Worm (Caenorhabditis elegans) whole organism, L4 larva: ENCODE measurements around the gene Y55F3AM.11.

ENCODE experiments used
- D1046.2 ChIP-seq: fragments of 200-800 bp; sonication (Bioruptor generic); IDR thresholded peaks from 2 replicates; pipeline ENCODE4 v1.3.6; 2022; ENCODE audit warnings: missing genetic modification characterization, missing compliant biosample characterization
- F10B5.3 ChIP-seq: sonication (generic microtip); optimal IDR thresholded peaks from 2 replicates; lab custom pipeline; 2016; ENCODE audit warnings: mild to moderate bottlenecking, missing genetic modification characterization, missing compliant biosample characterization
- F26F4.8 ChIP-seq: fragments of 200-800 bp; sonication (Bioruptor generic); conservative IDR thresholded peaks from 2 replicates; pipeline ENCODE4 v1.3.6; 2022; ENCODE audit warnings: missing genetic modification characterization, missing compliant biosample characterization
- F49E8.2 ChIP-seq: sonication (generic microtip); optimal IDR thresholded peaks from 2 replicates; lab custom pipeline; 2016; ENCODE audit warnings: missing compliant biosample characterization, mild to moderate bottlenecking, missing genetic modification characterization, borderline replicate concordance
- Y105C5A.15 ChIP-seq: fragments of 200-800 bp; sonication (Bioruptor generic); IDR thresholded peaks from 2 replicates; pipeline ENCODE4 v1.3.6; 2022; ENCODE audit warnings: missing genetic modification characterization, missing compliant biosample characterization
- Y48G9A.11 ChIP-seq: fragments of 200-800 bp; sonication (Bioruptor generic); IDR thresholded peaks from 2 replicates; pipeline ENCODE4 v1.3.6; 2022; ENCODE audit warnings: missing genetic modification reagents, missing genetic modification characterization, missing compliant biosample characterization
- aha-1 ChIP-seq: fragments of 150-350 bp; peaks from one replicate; lab custom pipeline; 2014; ENCODE audit warnings: missing biosample characterization, missing genetic modification characterization
- ama-1 ChIP-seq: fragments of 150-350 bp; optimal IDR thresholded peaks from 2 replicates; lab custom pipeline; 2014; ENCODE audit warnings: inconsistent platforms, mixed read lengths
- arid-1 ChIP-seq: fragments of 200-800 bp; sonication (Bioruptor generic); conservative IDR thresholded peaks from 2 replicates; pipeline ENCODE4 v1.3.6; 2022; ENCODE audit warnings: missing genetic modification reagents, missing genetic modification characterization, missing compliant biosample characterization
- ceh-20 ChIP-seq: fragments of 200-800 bp; sonication (Bioruptor generic); IDR thresholded peaks from 2 replicates; pipeline ENCODE4 v1.3.6; 2022; ENCODE audit warnings: missing genetic modification reagents, missing genetic modification characterization, missing compliant biosample characterization
- ceh-32 ChIP-seq: sonication (generic microtip); optimal IDR thresholded peaks from 2 replicates; lab custom pipeline; 2016; ENCODE audit warnings: mild to moderate bottlenecking, missing genetic modification characterization, missing compliant biosample characterization; ENCODE audit not compliant: poor library complexity
- ceh-62 ChIP-seq: sonication (generic microtip); optimal IDR thresholded peaks from 2 replicates; lab custom pipeline; 2017; ENCODE audit warnings: missing biosample characterization, missing genetic modification characterization
- ceh-82 ChIP-seq: sonication (generic microtip); optimal IDR thresholded peaks from 2 replicates; lab custom pipeline; 2017; ENCODE audit warnings: missing biosample characterization, missing genetic modification characterization
- daf-19 ChIP-seq: fragments of 200-800 bp; sonication (Bioruptor generic); conservative IDR thresholded peaks from 2 replicates; pipeline ENCODE4 v1.3.6; 2022; ENCODE audit warnings: missing genetic modification characterization, missing compliant biosample characterization
- daf-8 ChIP-seq: fragments of 200-800 bp; sonication (Bioruptor generic); IDR thresholded peaks from 2 replicates; pipeline ENCODE4 v1.3.6; 2022; ENCODE audit warnings: missing genetic modification characterization, missing compliant biosample characterization
- dmd-8 ChIP-seq: fragments of 200-800 bp; sonication (Bioruptor generic); IDR thresholded peaks from 2 replicates; pipeline ENCODE4 v1.3.6; 2022; ENCODE audit warnings: missing genetic modification characterization, missing compliant biosample characterization
- dmd-9 ChIP-seq: fragments of 200-800 bp; sonication (Bioruptor generic); IDR thresholded peaks from 2 replicates; pipeline ENCODE4 v1.3.6; 2022; ENCODE audit warnings: missing genetic modification reagents, missing genetic modification characterization, missing compliant biosample characterization
- dpl-1 ChIP-seq: fragments of 150-350 bp; optimal IDR thresholded peaks from 2 replicates; lab custom pipeline; 2014; ENCODE audit warnings: missing biosample characterization, missing genetic modification reagents, missing genetic modification characterization
- dve-1 ChIP-seq: sonication (generic microtip); optimal IDR thresholded peaks from 2 replicates; lab custom pipeline; 2017; ENCODE audit warnings: antibody characterized with exemption, mild to moderate bottlenecking, missing genetic modification characterization, missing compliant biosample characterization; ENCODE audit not compliant: insufficient read depth
- egl-27 ChIP-seq: sonication (generic microtip); optimal IDR thresholded peaks from 3 replicates; lab custom pipeline; 2017; ENCODE audit warnings: missing biosample characterization, missing genetic modification reagents, missing genetic modification characterization
- egl-43 ChIP-seq: fragments of 200-800 bp; sonication (Bioruptor generic); IDR thresholded peaks from 2 replicates; pipeline ENCODE4 v1.3.6; 2022; ENCODE audit warnings: missing genetic modification reagents, missing genetic modification characterization, missing compliant biosample characterization
- fos-1 ChIP-seq: fragments of 150-350 bp; optimal IDR thresholded peaks from 2 replicates; lab custom pipeline; 2014; ENCODE audit warnings: missing biosample characterization, missing genetic modification characterization
- hlh-11 ChIP-seq: fragments of 200-800 bp; sonication (Bioruptor generic); optimal IDR thresholded peaks from 2 replicates; lab custom pipeline; 2018; ENCODE audit warnings: mild to moderate bottlenecking, missing genetic modification characterization, missing compliant biosample characterization
- hmg-1.1 ChIP-seq: fragments of 200-800 bp; sonication (Bioruptor generic); IDR thresholded peaks from 2 replicates; pipeline ENCODE4 v1.3.6; 2022; ENCODE audit warnings: missing genetic modification reagents, missing genetic modification characterization, missing compliant biosample characterization
- jun-1 ChIP-seq: fragments of 150-350 bp; optimal IDR thresholded peaks from 2 replicates; lab custom pipeline; 2014; ENCODE audit warnings: missing biosample characterization, missing genetic modification reagents, missing genetic modification characterization
- lim-7 ChIP-seq: fragments of 200-800 bp; sonication (Bioruptor generic); IDR thresholded peaks from 2 replicates; pipeline ENCODE4 v1.3.6; 2022; ENCODE audit warnings: missing genetic modification characterization, missing compliant biosample characterization
- lin-1 ChIP-seq: fragments of 200-800 bp; sonication (Bioruptor generic); IDR thresholded peaks from 2 replicates; pipeline ENCODE4 v1.3.6; 2022; ENCODE audit warnings: missing genetic modification reagents, missing genetic modification characterization, missing compliant biosample characterization
- lin-39 ChIP-seq: fragments of 150-350 bp; optimal IDR thresholded peaks from 2 replicates; lab custom pipeline; 2014; ENCODE audit warnings: missing biosample characterization, missing genetic modification reagents, missing genetic modification characterization
- lir-3 ChIP-seq: sonication (generic microtip); optimal IDR thresholded peaks from 2 replicates; lab custom pipeline; 2016; ENCODE audit warnings: mild to moderate bottlenecking, missing genetic modification characterization, missing compliant biosample characterization
- lsy-2 ChIP-seq, 2 experiments: fragments of 150-350 bp in 1 of 2; sonication (generic microtip) in 1 of 2; optimal IDR thresholded peaks; 2 replicates each; lab custom pipeline; 2014 to 2017; ENCODE audit warnings: missing biosample characterization in 2 of 2, missing genetic modification characterization in 2 of 2
- madf-5 ChIP-seq, 2 experiments: fragments of 200-800 bp; sonication (Bioruptor generic); IDR thresholded peaks; 2 replicates each; pipeline ENCODE4 v1.3.6; 2022; ENCODE audit warnings: missing compliant biosample characterization in 2 of 2, missing genetic modification characterization in 2 of 2
- madf-9 ChIP-seq: fragments of 200-800 bp; sonication (Bioruptor generic); conservative IDR thresholded peaks from 2 replicates; pipeline ENCODE4 v1.3.6; 2022; ENCODE audit warnings: missing genetic modification reagents, missing genetic modification characterization, missing compliant biosample characterization
- mdl-1 ChIP-seq, 2 experiments: fragments of 150-350 bp in 1 of 2; sonication (generic microtip) in 1 of 2; optimal IDR thresholded peaks; 2 replicates each; lab custom pipeline; 2014 to 2017; ENCODE audit warnings: missing biosample characterization in 2 of 2, missing genetic modification characterization in 2 of 2
- mdt-29 ChIP-seq: fragments of 200-800 bp; sonication (Bioruptor generic); IDR thresholded peaks from 2 replicates; pipeline ENCODE4 v1.3.6; 2022; ENCODE audit warnings: missing genetic modification reagents, missing genetic modification characterization, missing compliant biosample characterization
- mxl-2 ChIP-seq: fragments of 200-800 bp; sonication (Bioruptor generic); conservative IDR thresholded peaks from 2 replicates; pipeline ENCODE4 v1.3.6; 2022; ENCODE audit warnings: missing genetic modification reagents, missing genetic modification characterization, missing compliant biosample characterization
- mxl-3 ChIP-seq: fragments of 200-800 bp; sonication (Bioruptor generic); optimal IDR thresholded peaks from 2 replicates; lab custom pipeline; 2018; ENCODE audit warnings: mild to moderate bottlenecking, missing genetic modification characterization, missing compliant biosample characterization
- nhr-102 ChIP-seq: sonication (generic microtip); optimal IDR thresholded peaks from 2 replicates; lab custom pipeline; 2016; ENCODE audit warnings: mild to moderate bottlenecking, missing genetic modification characterization, moderate library complexity, missing compliant biosample characterization
- nhr-11 ChIP-seq: fragments of 150-350 bp; optimal IDR thresholded peaks from 2 replicates; lab custom pipeline; 2014; ENCODE audit warnings: missing biosample characterization, missing genetic modification characterization
- nhr-77 ChIP-seq: fragments of 150-350 bp; optimal IDR thresholded peaks from 2 replicates; lab custom pipeline; 2014; ENCODE audit warnings: missing biosample characterization, missing genetic modification characterization
- php-3 ChIP-seq: fragments of 200-800 bp; sonication (Bioruptor generic); IDR thresholded peaks from 2 replicates; pipeline ENCODE4 v1.3.6; 2022; ENCODE audit warnings: missing genetic modification reagents, missing genetic modification characterization, missing compliant biosample characterization
- rbr-2 ChIP-seq: sonication (generic microtip); optimal IDR thresholded peaks from 2 replicates; lab custom pipeline; 2016; ENCODE audit warnings: missing genotype, missing genetic modification characterization, missing compliant biosample characterization
- sdz-12 ChIP-seq: fragments of 200-800 bp; sonication (Bioruptor generic); optimal IDR thresholded peaks from 2 replicates; lab custom pipeline; 2018; ENCODE audit warnings: mild to moderate bottlenecking, missing genetic modification characterization, missing compliant biosample characterization
- set-16 ChIP-seq: fragments of 200-800 bp; sonication (Bioruptor generic); IDR thresholded peaks from 2 replicates; pipeline ENCODE4 v1.3.6; 2022; ENCODE audit warnings: missing genetic modification reagents, missing genetic modification characterization, missing compliant biosample characterization
- skn-1 ChIP-seq: fragments of 150-350 bp; optimal IDR thresholded peaks from 2 replicates; lab custom pipeline; 2014; ENCODE audit warnings: missing biosample characterization, missing genetic modification characterization
- snpc-1.2 ChIP-seq: fragments of 200-800 bp; sonication (Bioruptor generic); IDR thresholded peaks from 2 replicates; pipeline ENCODE4 v1.3.6; 2022; ENCODE audit warnings: missing genetic modification reagents, missing genetic modification characterization, missing compliant biosample characterization
- spr-1 ChIP-seq: sonication (generic microtip); optimal IDR thresholded peaks from 2 replicates; lab custom pipeline; 2016; ENCODE audit warnings: mild to moderate bottlenecking, missing genetic modification characterization, missing compliant biosample characterization
- tag-97 ChIP-seq: fragments of 200-800 bp; sonication (Bioruptor generic); IDR thresholded peaks from 2 replicates; pipeline ENCODE4 v1.3.6; 2022; ENCODE audit warnings: missing genetic modification characterization, missing compliant biosample characterization
- tra-1 ChIP-seq: fragments of 200-800 bp; sonication (Bioruptor generic); IDR thresholded peaks from 2 replicates; pipeline ENCODE4 v1.3.6; 2022; ENCODE audit warnings: missing genetic modification reagents, missing genetic modification characterization, missing compliant biosample characterization
- unc-62 ChIP-seq, 3 experiments: fragments of 150-350 bp in 1 of 3; sonication (generic microtip); optimal IDR thresholded peaks in 2 of 3; peaks in 1 of 3; 1 replicate in 1 of 3; 2 replicates in 2 of 3; lab custom pipeline; 2014 to 2017; ENCODE audit warnings: missing biosample characterization in 3 of 3, missing genetic modification characterization in 3 of 3, missing genetic modification reagents in 3 of 3, missing genotype in 1 of 3
- vab-7 ChIP-seq: fragments of 200-800 bp; sonication (Bioruptor generic); IDR thresholded peaks from 2 replicates; pipeline ENCODE4 v1.3.6; 2022; ENCODE audit warnings: missing genetic modification reagents, missing genetic modification characterization, missing compliant biosample characterization
- zfp-2 ChIP-seq: sonication (generic microtip); optimal IDR thresholded peaks from 2 replicates; lab custom pipeline; 2016; ENCODE audit warnings: mild to moderate bottlenecking, missing genetic modification characterization, missing compliant biosample characterization
- zip-11 ChIP-seq: fragments of 200-800 bp; sonication (Bioruptor generic); IDR thresholded peaks from 2 replicates; pipeline ENCODE4 v1.3.6; 2022; ENCODE audit warnings: missing genetic modification characterization, missing compliant biosample characterization

Y55F3AM.11 gene

ce11 chrIV:1065569-1065968 is 21.4 kb upstream of the Y55F3AM.11 start (continued):
- TF ChIP-seq zfp-2 (no peak), php-3 (GFP tag; lab: Robert Waterston, UW) (no peak), mdt-29 (GFP tag; lab: Robert Waterston, UW) (no peak), dmd-8 (no peak), mxl-2 (GFP tag; lab: Robert Waterston, UW) (no peak), set-16 (peak; percentile 74), F26F4.8 (GFP tag; lab: Robert Waterston, UW) (no peak), ceh-62 (tag; lab: Kevin White, UChicago) (no peak), jun-1 (tag; lab: Kevin White, UChicago) (no peak), nhr-11 (tag; lab: Kevin White, UChicago) (peak; percentile 15), dmd-9 (GFP tag; lab: Robert Waterston, UW) (no peak), egl-27 (no peak), spr-1 (tag; lab: Kevin White, UChicago) (no peak), lin-1 (GFP tag; lab: Robert Waterston, UW) (no peak), unc-62 (GFP tag; optimal IDR thresholded peaks at IDR 0.05 in 1 of 2; lab: Kevin White, UChicago) (no peak), unc-62 (tag; optimal IDR thresholded peaks at IDR 0.05; lab: Kevin White, UChicago) (no peak), tra-1 (no peak), lir-3 (tag; lab: Kevin White, UChicago) (no peak), fos-1 (tag; lab: Kevin White, UChicago) (no peak), nhr-77 (tag; lab: Kevin White, UChicago) (no peak), sdz-12 (GFP tag; lab: Kevin White, UChicago) (no peak), F49E8.2 (tag; lab: Kevin White, UChicago) (no peak), ama-1 (lab: Kevin White, UChicago) (no peak), D1046.2 (GFP tag; lab: Robert Waterston, UW) (no peak), Y48G9A.11 (GFP tag; lab: Robert Waterston, UW) (no peak), madf-9 (peak; percentile 48; the same call in 1 of the 2 replicates), nhr-102 (tag; lab: Kevin White, UChicago) (peak; percentile 31), madf-5 (GFP tag; IDR thresholded peaks at IDR 0.05; lab: Robert Waterston, UW) (0 out of 4 replicates have a peak, but pooled peaks of 1 of the 2 experiments have one; percentile 17), ceh-82 (tag; lab: Kevin White, UChicago) (no peak), lin-39 (tag; lab: Kevin White, UChicago) (no peak), tag-97 (GFP tag; lab: Robert Waterston, UW) (no peak), ceh-20 (GFP tag; lab: Robert Waterston, UW) (no peak), zip-11 (GFP tag; lab: Robert Waterston, UW) (no peak), snpc-1.2 (no peak), rbr-2 (tag; lab: Kevin White, UChicago) (no peak), daf-8 (GFP tag; lab: Robert Waterston, UW) (no peak), arid-1 (no peak), egl-43 (GFP tag; lab: Robert Waterston, UW) (0 out of 2 replicates have a peak, but pooled peaks have one; percentile 47), hmg-1.1 (GFP tag; lab: Robert Waterston, UW) (no peak), dpl-1 (no peak), aha-1 (tag; lab: Kevin White, UChicago) (no peak), mdl-1 (tag; optimal IDR thresholded peaks at IDR 0.05; lab: Kevin White, UChicago) (no peak), dve-1 (tag; lab: Kevin White, UChicago) (peak; percentile 76), skn-1 (tag; lab: Kevin White, UChicago) (no peak), lim-7 (GFP tag; lab: Robert Waterston, UW) (no peak), Y105C5A.15 (GFP tag; lab: Robert Waterston, UW) (no peak), mxl-3 (GFP tag; lab: Kevin White, UChicago) (peak; percentile 12), vab-7 (GFP tag; lab: Robert Waterston, UW) (no peak), daf-19 (GFP tag; lab: Robert Waterston, UW) (no peak), F10B5.3 (tag; lab: Kevin White, UChicago) (no peak), lsy-2 (tag; optimal IDR thresholded peaks at IDR 0.05; lab: Kevin White, UChicago) (no peak), hlh-11 (tag; lab: Kevin White, UChicago) (peak; percentile 93), ceh-32 (tag; lab: Kevin White, UChicago) (no peak)
